Fruit fly (Drosophila melanogaster) whole organism, wandering third instar larva: ENCODE results near the gene CG5149.

Experiments
- CG32264 ChIP-seq: fragments of 200-800 bp; sonication (Bioruptor generic); optimal IDR thresholded peaks from 2 replicates; lab custom pipeline; 2016; ENCODE audit warnings: missing biosample characterization, missing genetic modification characterization
- CrebA ChIP-seq: fragments of 200-800 bp; sonication (Bioruptor generic); optimal IDR thresholded peaks from 2 replicates; lab custom pipeline; 2016; ENCODE audit warnings: missing biosample characterization, mild to moderate bottlenecking, missing genetic modification characterization, borderline replicate concordance
- Dif ChIP-seq: fragments of 200-275, 200-300 bp; sonication (Bioruptor generic); optimal IDR thresholded peaks from 2 replicates; lab custom pipeline; 2018; ENCODE audit warnings: missing biosample characterization, missing genetic modification characterization; ENCODE audit not compliant: partially characterized antibody
- Hr78 ChIP-seq: fragments of >200 bp; optimal IDR thresholded peaks from 2 replicates; lab custom pipeline; 2017; ENCODE audit warnings: missing biosample characterization, missing genetic modification characterization
- OdsH ChIP-seq: fragments of 200-800 bp; sonication (Bioruptor generic); optimal IDR thresholded peaks from 2 replicates; lab custom pipeline; 2016; ENCODE audit warnings: missing biosample characterization, mild to moderate bottlenecking, missing genetic modification characterization
- br ChIP-seq: fragments of 200-800 bp; sonication (Bioruptor generic); optimal IDR thresholded peaks from 2 replicates; lab custom pipeline; 2016; ENCODE audit warnings: missing biosample characterization, missing genetic modification characterization
- brk ChIP-seq: fragments of 200-800 bp; sonication (Bioruptor generic); optimal IDR thresholded peaks from 2 replicates; lab custom pipeline; 2016; ENCODE audit warnings: missing biosample characterization, mild to moderate bottlenecking, missing genetic modification characterization
- dmrt93B ChIP-seq: fragments of 200-800 bp; sonication (Bioruptor generic); optimal IDR thresholded peaks from 2 replicates; lab custom pipeline; 2018; ENCODE audit warnings: missing biosample characterization, mild to moderate bottlenecking, missing genetic modification characterization
- ey ChIP-seq: fragments of 200-800 bp; sonication (Bioruptor generic); optimal IDR thresholded peaks from 2 replicates; lab custom pipeline; 2016; ENCODE audit warnings: missing biosample characterization, missing genetic modification characterization

DNA sequence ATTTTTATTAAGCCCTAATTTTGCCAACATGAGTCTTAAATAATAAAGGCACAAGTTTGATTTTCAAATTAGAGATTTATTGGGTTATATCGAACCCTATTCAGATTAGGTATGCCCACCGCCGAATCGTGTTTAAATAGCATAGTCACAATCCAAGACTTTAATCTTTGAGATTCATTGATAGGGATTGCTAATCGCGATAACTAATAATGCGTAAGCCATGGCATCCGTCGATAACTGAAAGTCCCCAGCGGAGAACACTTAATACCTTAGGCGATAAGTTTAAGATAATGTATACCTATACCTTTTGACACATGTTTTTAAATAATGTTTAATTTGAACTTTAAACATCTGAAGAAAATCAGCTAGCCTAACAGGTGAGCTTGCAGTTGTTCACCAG lies 47.4 kb upstream of the CG5149 start:
- TF ChIP-seq ey (GFP tag; lab: Kevin White, UChicago) (no peak), dmrt93B (GFP tag; lab: Kevin White, UChicago) (no peak), brk (GFP tag; lab: Kevin White, UChicago) (no peak), CG32264 (no peak), Hr78 (GFP tag; lab: Kevin White, UChicago) (no peak), Dif (GFP tag; lab: Kevin White, UChicago) (no peak), CrebA (GFP tag; lab: Kevin White, UChicago) (no peak), OdsH (GFP tag; lab: Kevin White, UChicago) (no peak), br (GFP tag; lab: Kevin White, UChicago) (no peak)
